Fruit fly (Drosophila melanogaster) whole organism, embryonic: ENCODE results near the gene CG43750.

ENCODE experiments used
- Ada2b ChIP-seq: fragments of 200-800 bp; sonication (Bioruptor generic); IDR thresholded peaks from 2 replicates; pipeline ENCODE4 v1.3.6; 2022; ENCODE audit warnings: missing biosample characterization, missing genetic modification characterization
- CG10209 ChIP-seq: fragments of 200-800 bp; sonication (Bioruptor generic); optimal IDR thresholded peaks from 3 replicates; lab custom pipeline; 2017; ENCODE audit warnings: missing biosample characterization, mild to moderate bottlenecking, missing genetic modification characterization, missing genetic modification reagents
- CG10543 ChIP-seq: fragments of 200-800 bp; sonication (Bioruptor generic); optimal IDR thresholded peaks from 3 replicates; lab custom pipeline; 2017; ENCODE audit warnings: missing biosample characterization, mild to moderate bottlenecking, missing genetic modification characterization, moderate library complexity
- CG10979 ChIP-seq: fragments of 200-800 bp; sonication (Bioruptor generic); optimal IDR thresholded peaks from 2 replicates; lab custom pipeline; 2018; ENCODE audit warnings: missing biosample characterization, mild to moderate bottlenecking, missing genetic modification characterization, moderate library complexity
- CG12071 ChIP-seq: fragments of 200-800 bp; sonication (Bioruptor generic); optimal IDR thresholded peaks from 3 replicates; lab custom pipeline; 2018; ENCODE audit warnings: missing biosample characterization, mild to moderate bottlenecking, missing genetic modification characterization
- CG12299 ChIP-seq: fragments of 200-800 bp; sonication (Bioruptor generic); optimal IDR thresholded peaks from 2 replicates; lab custom pipeline; 2018; ENCODE audit warnings: missing biosample characterization, mild to moderate bottlenecking, missing genetic modification characterization
- CG13894 ChIP-seq: fragments of 200-800 bp; sonication (Bioruptor generic); optimal IDR thresholded peaks from 3 replicates; lab custom pipeline; 2018; ENCODE audit warnings: missing biosample characterization, mild to moderate bottlenecking, missing genetic modification characterization, moderate library complexity
- CG17328 ChIP-seq: fragments of 200-800 bp; sonication (Bioruptor generic); IDR thresholded peaks from 2 replicates; pipeline ENCODE4 v1.3.6; 2022; ENCODE audit warnings: missing biosample characterization, missing genetic modification characterization
- CG18476 ChIP-seq: fragments of 200-800 bp; sonication (Bioruptor generic); optimal IDR thresholded peaks from 2 replicates; lab custom pipeline; 2016; ENCODE audit warnings: missing biosample characterization, mild to moderate bottlenecking, missing genetic modification characterization
- CG31224 ChIP-seq: fragments of 200-800 bp; sonication (Bioruptor generic); IDR thresholded peaks from 2 replicates; pipeline ENCODE4 v1.3.6; 2022; ENCODE audit warnings: missing biosample characterization, missing genetic modification characterization
- CG7372 ChIP-seq: fragments of 200-800 bp; sonication (Bioruptor generic); IDR thresholded peaks from 2 replicates; pipeline ENCODE4 v1.3.6; 2022; ENCODE audit warnings: missing biosample characterization, missing genetic modification characterization
- CG7839 ChIP-seq: fragments of 200-800 bp; sonication (Bioruptor generic); optimal IDR thresholded peaks from 3 replicates; lab custom pipeline; 2018; ENCODE audit warnings: missing biosample characterization, mild to moderate bottlenecking, missing genetic modification characterization, moderate library complexity
- CG7963 ChIP-seq: fragments of 200-800 bp; sonication (Bioruptor generic); IDR thresholded peaks from 3 replicates; pipeline ENCODE4 v1.3.6; 2022; ENCODE audit warnings: missing biosample characterization, missing genetic modification characterization; ENCODE audit not compliant: partially characterized antibody
- CG8359 ChIP-seq: fragments of 200-800 bp; sonication (Bioruptor generic); optimal IDR thresholded peaks from 2 replicates; lab custom pipeline; 2017; ENCODE audit warnings: missing biosample characterization, mild to moderate bottlenecking, missing genetic modification characterization, borderline replicate concordance
- CG8388 ChIP-seq: fragments of 200-800 bp; sonication (Bioruptor generic); optimal IDR thresholded peaks from 2 replicates; lab custom pipeline; 2019; ENCODE audit warnings: missing biosample characterization, mild to moderate bottlenecking, missing genetic modification characterization, moderate library complexity
- D19B ChIP-seq: fragments of 200-800 bp; sonication (Bioruptor generic); optimal IDR thresholded peaks from 2 replicates; lab custom pipeline; 2017; ENCODE audit warnings: missing biosample characterization, mild to moderate bottlenecking, missing genetic modification characterization
- Dip2 ChIP-seq: fragments of 200-800 bp; sonication (Bioruptor generic); IDR thresholded peaks from 2 replicates; pipeline ENCODE4 v1.3.6; 2022; ENCODE audit warnings: missing biosample characterization, missing genetic modification characterization
- HLH4C ChIP-seq: fragments of 200-800 bp; sonication (Bioruptor generic); IDR thresholded peaks from 3 replicates; pipeline ENCODE4 v1.3.6; 2022; ENCODE audit warnings: missing biosample characterization, missing genetic modification characterization; ENCODE audit not compliant: partially characterized antibody
- Med ChIP-seq: fragments of 200-800 bp; sonication (Bioruptor generic); peaks from one replicate; lab custom pipeline; 2016; ENCODE audit warnings: missing biosample characterization, missing genetic modification characterization, mild to moderate bottlenecking, inconsistent platforms, moderate library complexity
- Scr ChIP-seq: fragments of 200-800 bp; sonication (Bioruptor generic); IDR thresholded peaks from 2 replicates; pipeline ENCODE4 v1.3.6; 2022; ENCODE audit warnings: missing biosample characterization, missing genetic modification characterization; ENCODE audit not compliant: partially characterized antibody
- amos ChIP-seq: fragments of 200-800 bp; sonication (Bioruptor generic); IDR thresholded peaks from 2 replicates; pipeline ENCODE4 v1.3.6; 2022; ENCODE audit warnings: missing biosample characterization, missing genetic modification characterization; ENCODE audit not compliant: partially characterized antibody
- bbx ChIP-seq: fragments of 200-800 bp; sonication (Bioruptor generic); IDR thresholded peaks from 2 replicates; pipeline ENCODE4 v1.3.6; 2022; ENCODE audit warnings: missing biosample characterization, missing genetic modification characterization; ENCODE audit not compliant: partially characterized antibody
- bowl ChIP-seq: fragments of 200-800 bp; sonication (Bioruptor generic); IDR thresholded peaks from 2 replicates; pipeline ENCODE4 v1.3.6; 2022; ENCODE audit warnings: missing biosample characterization, missing genetic modification characterization
- chn ChIP-seq: fragments of 200-800 bp; sonication (Bioruptor generic); optimal IDR thresholded peaks from 2 replicates; lab custom pipeline; 2016; ENCODE audit warnings: missing biosample characterization, missing genetic modification characterization
- dmrt11E ChIP-seq: fragments of 200-800 bp; sonication (Bioruptor generic); optimal IDR thresholded peaks from 3 replicates; lab custom pipeline; 2018; ENCODE audit warnings: missing biosample characterization, mild to moderate bottlenecking, missing genetic modification characterization, moderate library complexity
- eve ChIP-seq, 2 experiments: fragments of >200 bp; optimal IDR thresholded peaks; 2 replicates each; lab custom pipeline; 2017; ENCODE audit warnings: missing biosample characterization in 2 of 2, missing genetic modification characterization in 2 of 2
- fd3F ChIP-seq: fragments of 200-800 bp; sonication (Bioruptor generic); optimal IDR thresholded peaks from 2 replicates; lab custom pipeline; 2018; ENCODE audit warnings: missing biosample characterization, mild to moderate bottlenecking, missing genetic modification characterization, moderate library complexity
- fru ChIP-seq: fragments of >200 bp; optimal IDR thresholded peaks from 2 replicates; lab custom pipeline; 2017
- ftz-f1 ChIP-seq: fragments of 200-800 bp; sonication (Bioruptor generic); optimal IDR thresholded peaks from 2 replicates; lab custom pipeline; 2016; ENCODE audit warnings: missing biosample characterization, missing genetic modification characterization
- hbn ChIP-seq: fragments of 200-800 bp; sonication (Bioruptor generic); IDR thresholded peaks from 2 replicates; pipeline ENCODE4 v1.3.6; 2022; ENCODE audit warnings: missing biosample characterization, missing genetic modification characterization; ENCODE audit not compliant: partially characterized antibody
- her ChIP-seq: fragments of 200-800 bp; sonication (Bioruptor generic); optimal IDR thresholded peaks from 2 replicates; lab custom pipeline; 2016; ENCODE audit warnings: missing biosample characterization, missing genetic modification characterization
- kay ChIP-seq: fragments of 200-800 bp; sonication (Bioruptor generic); optimal IDR thresholded peaks from 2 replicates; lab custom pipeline; 2016; ENCODE audit warnings: missing biosample characterization, missing genetic modification characterization
- ken ChIP-seq: fragments of 200-800 bp; sonication (Bioruptor generic); IDR thresholded peaks from 3 replicates; pipeline ENCODE4 v1.3.6; 2022; ENCODE audit warnings: missing biosample characterization, missing genetic modification characterization
- lab ChIP-seq: fragments of 200-800 bp; sonication (Bioruptor generic); optimal IDR thresholded peaks from 3 replicates; lab custom pipeline; 2017; ENCODE audit warnings: missing biosample characterization, missing genetic modification characterization, mild to moderate bottlenecking, moderate library complexity, missing genetic modification reagents
- lmd ChIP-seq: fragments of 200-800 bp; sonication (Bioruptor generic); IDR thresholded peaks from 2 replicates; pipeline ENCODE4 v1.3.6; 2022; ENCODE audit warnings: missing biosample characterization, missing genetic modification characterization
- schlank ChIP-seq: fragments of 200-800 bp; sonication (Bioruptor generic); optimal IDR thresholded peaks from 2 replicates; lab custom pipeline; 2018; ENCODE audit warnings: missing biosample characterization, mild to moderate bottlenecking, missing genetic modification characterization
- seq ChIP-seq: fragments of 200-800 bp; sonication (Bioruptor generic); IDR thresholded peaks from 2 replicates; pipeline ENCODE4 v1.3.6; 2022; ENCODE audit warnings: missing biosample characterization, missing genetic modification characterization
- shn ChIP-seq: fragments of 200-800 bp; sonication (Bioruptor generic); optimal IDR thresholded peaks from 3 replicates; lab custom pipeline; 2016; ENCODE audit warnings: missing biosample characterization, missing genetic modification characterization
- sna ChIP-seq: fragments of 200-800 bp; sonication (Bioruptor generic); IDR thresholded peaks from 2 replicates; pipeline ENCODE4 v1.3.6; 2022; ENCODE audit warnings: missing biosample characterization, missing genetic modification characterization; ENCODE audit not compliant: partially characterized antibody
- so ChIP-seq: fragments of 200-800 bp; sonication (Bioruptor generic); IDR thresholded peaks from 3 replicates; pipeline ENCODE4 v1.3.6; 2022; ENCODE audit warnings: missing biosample characterization, missing genetic modification characterization
- trem ChIP-seq: fragments of 200-800 bp; optimal IDR thresholded peaks from 3 replicates; lab custom pipeline; 2019; ENCODE audit warnings: missing biosample characterization, mild to moderate bottlenecking, missing genetic modification characterization, moderate library complexity
- ttk ChIP-seq: fragments of 200-800 bp; sonication (Bioruptor generic); IDR thresholded peaks from 2 replicates; pipeline ENCODE4 v2.1.2; 2022; ENCODE audit warnings: missing biosample characterization, missing genetic modification characterization
- vvl ChIP-seq: fragments of 200-800 bp; sonication (Bioruptor generic); IDR thresholded peaks from 2 replicates; pipeline ENCODE4 v1.3.6; 2022; ENCODE audit warnings: missing biosample characterization, missing genetic modification characterization
- zfh2 ChIP-seq: fragments of 200-800 bp; sonication (Bioruptor generic); optimal IDR thresholded peaks from 2 replicates; lab custom pipeline; 2016; ENCODE audit warnings: missing biosample characterization, missing genetic modification characterization

The CG43750 gene

DNA sequence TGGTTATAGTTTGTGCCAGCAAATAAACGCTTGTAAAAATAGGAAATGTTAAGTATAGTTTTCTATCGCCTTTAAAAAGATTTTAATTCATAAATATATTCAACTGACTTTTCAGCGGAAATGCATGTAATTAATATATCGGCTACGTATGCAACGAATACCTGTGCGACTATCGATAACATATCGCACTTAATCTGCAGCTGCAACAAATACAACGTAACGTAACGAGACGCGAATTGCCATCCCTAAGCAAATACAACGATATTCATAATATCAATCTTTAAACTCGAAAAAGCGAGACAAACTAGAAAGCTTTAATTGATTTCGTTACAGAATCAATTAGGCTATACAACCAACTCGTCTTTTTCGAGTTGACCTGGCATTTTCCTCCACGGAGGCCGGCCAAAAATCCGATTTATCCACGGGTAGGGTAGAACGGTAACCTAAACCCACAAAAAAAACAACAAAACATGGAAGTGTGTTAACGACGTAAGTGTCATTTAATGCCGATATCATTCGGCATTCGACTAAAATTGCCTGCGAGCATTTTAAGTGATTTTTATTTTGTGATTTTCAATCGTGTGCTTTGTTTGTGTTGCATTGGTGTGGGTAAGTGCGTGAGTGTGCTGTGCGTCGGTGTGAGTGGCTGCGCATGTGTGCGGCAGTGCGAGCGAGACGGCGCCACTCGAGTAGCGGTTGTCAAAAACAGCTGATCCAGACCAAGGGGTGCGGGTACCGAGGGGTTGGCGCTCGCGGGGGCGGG, 14.7 kb downstream of the CG43750 start, which contains the start of gene Atxn7 (continued):
- peak; percentile 96 for TF ChIP-seq hbn (GFP tag; lab: Robert Waterston, UW)
- TF ChIP-seq schlank (tag; lab: Kevin White, UChicago) = peak; percentile 65
- TF ChIP-seq lab (GFP tag; lab: Kevin White, UChicago) = peak; percentile 81
- peak; percentile 99 for TF ChIP-seq bbx (GFP tag; lab: Robert Waterston, UW)
- TF ChIP-seq CG17328 = peak; percentile 69; the same call in 1 of the 2 replicates
- TF ChIP-seq fd3F = peak; percentile 39

DNA sequence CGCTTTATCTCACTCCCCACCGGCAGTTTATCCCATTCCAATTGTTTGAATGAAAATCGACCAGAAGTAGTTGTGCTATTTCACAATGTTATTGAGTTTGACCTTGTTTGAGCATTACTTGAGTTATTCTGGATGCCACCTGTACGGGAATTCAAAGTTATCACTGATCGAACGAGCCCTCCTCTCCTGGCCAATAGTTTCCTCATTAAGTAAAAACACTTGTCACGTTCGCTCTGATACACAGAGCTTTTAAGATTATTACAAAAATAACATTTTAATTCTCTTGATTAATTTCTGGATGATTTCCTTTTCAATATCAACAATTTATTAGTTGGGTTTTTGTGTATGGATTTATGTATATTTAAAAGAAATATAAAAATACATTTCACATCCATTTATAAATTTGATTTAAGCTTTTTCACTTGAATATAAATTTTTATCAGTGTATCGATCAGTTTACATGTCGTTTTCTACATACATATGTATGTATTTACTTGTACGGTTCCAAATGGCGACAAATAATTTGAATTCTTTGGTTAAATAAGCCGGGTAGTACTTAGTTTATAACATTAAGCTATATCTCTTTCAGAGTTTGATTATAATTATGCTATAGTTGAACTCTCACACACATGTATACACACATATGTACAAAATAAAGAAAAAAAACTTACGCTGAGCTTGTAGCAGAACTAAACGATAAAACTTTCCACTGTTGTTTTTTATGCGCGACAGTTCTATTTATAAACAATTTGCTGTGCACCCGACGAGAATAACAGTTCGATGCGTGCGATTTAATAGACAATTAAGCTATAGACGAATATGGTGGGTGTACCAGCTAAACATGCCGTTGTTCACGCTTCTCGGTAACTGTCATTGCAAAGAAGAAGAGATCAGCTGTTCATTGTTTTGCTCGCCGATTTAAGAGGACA, 16.4 kb downstream of the CG43750 start, which contains the start of the genes CG3609 and CG15390:
Gene CG3609, minus strand, starts transcription at position 810 of the 929 bp plus-strand sequence.
Gene CG15390, plus strand, starts transcription at position 896 of the 929 bp plus-strand sequence.
- peak; percentile 57 for TF ChIP-seq CG10209 (GFP tag; lab: Kevin White, UChicago)
- TF ChIP-seq CG8388 = peak; percentile 31
- peak; percentile 92 for TF ChIP-seq shn
- TF ChIP-seq zfh2 = peak; percentile 94
- no peak for TF ChIP-seq Dip2 (GFP tag; lab: Robert Waterston, UW)
- peak; percentile 70 for TF ChIP-seq CG31224 (GFP tag; lab: Robert Waterston, UW)
- peak; percentile 94 for TF ChIP-seq chn (GFP tag; lab: Kevin White, UChicago)
- TF ChIP-seq fru (lab: Kevin White, UChicago) = no peak
- peak; percentile 77 for TF ChIP-seq CG12071 (GFP tag; lab: Kevin White, UChicago)
- peak; percentile 99 for TF ChIP-seq Med
- peak; percentile 60 for TF ChIP-seq CG7372 (GFP tag; lab: Robert Waterston, UW)
- TF ChIP-seq CG18476 = peak; percentile 38
- peak; percentile 92 for TF ChIP-seq CG13894 (tag; lab: Kevin White, UChicago)
- peak; percentile 55 for TF ChIP-seq fd3F
- TF ChIP-seq lmd = peak; percentile 73
- TF ChIP-seq CG7963 (GFP tag; lab: Robert Waterston, UW) = no peak
- TF ChIP-seq eve (GFP tag; optimal IDR thresholded peaks at IDR 0.05; lab: Kevin White, UChicago) = no peak
- TF ChIP-seq lab (GFP tag; lab: Kevin White, UChicago) = peak; percentile 80
- TF ChIP-seq Scr (GFP tag; lab: Robert Waterston, UW) = peak; percentile 16; the same call in 1 of the 2 replicates
- TF ChIP-seq CG10543 (GFP tag; lab: Kevin White, UChicago) = peak; percentile 90
- TF ChIP-seq dmrt11E = peak; percentile 15
- TF ChIP-seq trem = peak; percentile 10
- no peak for TF ChIP-seq D19B (GFP tag; lab: Kevin White, UChicago)
- peak; percentile 48 for TF ChIP-seq ftz-f1 (GFP tag; lab: Kevin White, UChicago)
- peak; percentile 64 for TF ChIP-seq CG7839 (tag; lab: Kevin White, UChicago)
- TF ChIP-seq Ada2b = peak; percentile 74
- no peak; the same call in 2 of the 3 replicates for TF ChIP-seq so (GFP tag; lab: Robert Waterston, UW)
- TF ChIP-seq sna (GFP tag; lab: Robert Waterston, UW) = no peak
- peak; percentile 88 for TF ChIP-seq ken (GFP tag; lab: Robert Waterston, UW)
- peak; percentile 80 for TF ChIP-seq kay (GFP tag; lab: Kevin White, UChicago)
- peak; percentile 78 for TF ChIP-seq CG12299 (tag; lab: Kevin White, UChicago)
- TF ChIP-seq CG10979 (tag; lab: Kevin White, UChicago) = peak; percentile 64
- TF ChIP-seq vvl = peak; percentile 94
- TF ChIP-seq bowl (GFP tag; lab: Robert Waterston, UW) = peak; percentile 29; the same call in 1 of the 2 replicates
- TF ChIP-seq her (GFP tag; lab: Kevin White, UChicago) = peak; percentile 94
- no peak for TF ChIP-seq CG8359 (GFP tag; lab: Kevin White, UChicago)
- TF ChIP-seq amos (GFP tag; lab: Robert Waterston, UW) = peak; percentile 40; the same call in 1 of the 2 replicates
- no peak for TF ChIP-seq HLH4C (GFP tag; lab: Robert Waterston, UW)
- peak; percentile 57; the same call in 1 of the 2 replicates for TF ChIP-seq ttk (GFP tag; lab: Robert Waterston, UW)
- TF ChIP-seq seq (GFP tag; lab: Robert Waterston, UW) = no peak
